Worm (Caenorhabditis elegans): Measurements from ENCODE around the gene sdz-12.

DNA sequence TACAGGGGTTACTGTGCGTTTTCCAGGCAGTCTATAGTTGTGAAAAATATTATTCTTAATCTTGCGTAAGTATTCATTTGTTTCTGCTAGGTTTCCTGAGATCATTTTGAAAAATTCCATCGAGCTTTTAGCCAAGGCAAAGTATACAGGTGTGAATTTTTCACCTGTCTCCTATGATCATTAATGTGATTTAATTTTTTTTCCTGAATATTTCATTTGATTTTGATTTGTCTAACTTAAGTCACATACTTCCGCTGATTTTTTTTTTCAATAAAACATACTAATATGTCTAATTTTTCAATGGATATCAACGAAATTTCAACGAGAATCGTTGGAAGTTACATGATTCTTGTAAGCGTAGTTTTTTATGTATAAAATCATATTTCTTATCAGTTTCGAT is 26.3 kb downstream of the sdz-12 start, which contains the start of gene srx-108:
- no peak for TF ChIP-seq W03F9.2 (tag; optimal IDR thresholded peaks at IDR 0.05)
- no peak for TF ChIP-seq him-1 (tag; optimal IDR thresholded peaks at IDR 0.05)
- TF ChIP-seq dao-5 (tag; optimal IDR thresholded peaks at IDR 0.05), result no peak
